Worm (Caenorhabditis elegans) whole organism, early embryonic: ENCODE data around the gene Y42A5A.5.

Experiments used
- F13C5.2 ChIP-seq: sonication (generic microtip); optimal IDR thresholded peaks from 2 replicates; lab custom pipeline; 2017; ENCODE audit warnings: mild to moderate bottlenecking, missing genetic modification characterization, inconsistent platforms, missing compliant biosample characterization
- ama-1 ChIP-seq: fragments of 150-350 bp; optimal IDR thresholded peaks from 2 replicates; lab custom pipeline; 2014
- flt-1 ChIP-seq: fragments of 200-800 bp; sonication (Bioruptor generic); IDR thresholded peaks from 2 replicates; pipeline ENCODE4 v1.3.6; 2022; ENCODE audit warnings: missing genetic modification characterization, missing compliant biosample characterization
- hnd-1 ChIP-seq: sonication (generic microtip); optimal IDR thresholded peaks from 2 replicates; lab custom pipeline; 2016; ENCODE audit warnings: missing genetic modification characterization, missing compliant biosample characterization

ce11 chrV:11063115-11063514 lies 46.4 kb downstream of the Y42A5A.5 start, which contains the start of gene T04C12.9:
- TF ChIP-seq flt-1 (GFP tag; lab: Robert Waterston, UW) (no peak), F13C5.2 (no peak), ama-1 (lab: Kevin White, UChicago) (no peak), hnd-1 (tag; lab: Kevin White, UChicago) (no peak)
